Worm (Caenorhabditis elegans) whole organism, L4/young adult: Measurements from ENCODE around the gene cpr-5.

Source experiments
- W03F9.2 ChIP-seq: fragments of 150-350 bp; optimal IDR thresholded peaks from 2 replicates; lab custom pipeline; 2014; ENCODE audit warnings: missing biosample characterization, missing genetic modification characterization
- dao-5 ChIP-seq: sonication (generic microtip); optimal IDR thresholded peaks from 2 replicates; lab custom pipeline; 2016; ENCODE audit warnings: missing genotype, missing genetic modification characterization, moderate library complexity, missing compliant biosample characterization
- him-1 ChIP-seq: sonication (generic microtip); optimal IDR thresholded peaks from 2 replicates; lab custom pipeline; 2016; ENCODE audit warnings: missing genotype, missing genetic modification reagents, missing genetic modification characterization, missing compliant biosample characterization

cpr-5 gene

ce11 chrV:1092359-1092758, 41.5 kb downstream of the cpr-5 start, which contains the start of gene Y50D4B.4:
TSS of gene Y50D4B.4 (plus strand) at chrV:1092659.
- TF ChIP-seq W03F9.2 (no peak), dao-5 (tag; lab: Kevin White, UChicago) (no peak), him-1 (tag; lab: Kevin White, UChicago) (no peak)

- TF ChIP-seq dao-5 (tag; lab: Kevin White, UChicago) (no peak), him-1 (tag; lab: Kevin White, UChicago) (no peak), W03F9.2 (no peak)
These were observed 45.9 kb downstream of the cpr-5 start, which contains the start of gene clec-203 for ce11 chrV:1087983-1088382. TSS of gene clec-203 (plus strand) at chrV:1088283.

- no peak for TF ChIP-seq him-1 (tag; lab: Kevin White, UChicago)
These were observed 49.8 kb downstream of the cpr-5 start, which contains the start of gene Y50D4B.6 for ce11 chrV:1084016-1084415. TSS of gene Y50D4B.6 (plus strand) at chrV:1084316.
